Fruit fly (Drosophila melanogaster) whole organism, embryonic: ENCODE data around the gene GluProRS.

Experiments used
- Abd-B ChIP-seq: fragments of 200-800 bp; sonication (Bioruptor generic); optimal IDR thresholded peaks from 2 replicates; lab custom pipeline; 2018; ENCODE audit warnings: missing biosample characterization, mild to moderate bottlenecking, missing genetic modification characterization, moderate library complexity
- Aef1 ChIP-seq: fragments of 200-800 bp; sonication (Bioruptor generic); IDR thresholded peaks from 3 replicates; pipeline ENCODE4 v1.3.6; 2022; ENCODE audit warnings: missing biosample characterization, missing genetic modification characterization
- Atf3 ChIP-seq: fragments of 200-800 bp; sonication (Bioruptor generic); optimal IDR thresholded peaks from 3 replicates; lab custom pipeline; 2016; ENCODE audit warnings: missing biosample characterization, missing genetic modification characterization
- Bdp1 ChIP-seq: fragments of 200-800 bp; sonication (Bioruptor generic); optimal IDR thresholded peaks from 3 replicates; lab custom pipeline; 2016; ENCODE audit warnings: missing biosample characterization, missing genetic modification characterization
- Bteb2 ChIP-seq: fragments of 200-800 bp; sonication (Bioruptor generic); optimal IDR thresholded peaks from 2 replicates; lab custom pipeline; 2016; ENCODE audit warnings: missing biosample characterization, missing genetic modification characterization
- CG11093 ChIP-seq: fragments of 200-800 bp; sonication (Bioruptor generic); IDR thresholded peaks from 3 replicates; pipeline ENCODE4 v1.3.6; 2022; ENCODE audit warnings: missing biosample characterization, missing genetic modification characterization
- CG11456 ChIP-seq: fragments of 200-800 bp; sonication (Bioruptor generic); IDR thresholded peaks from 3 replicates; pipeline ENCODE4 v1.3.6; 2022; ENCODE audit warnings: missing biosample characterization, missing genetic modification characterization
- CG11695 ChIP-seq: fragments of 200-800 bp; sonication (Bioruptor generic); IDR thresholded peaks from 3 replicates; pipeline ENCODE4 v1.3.6; 2022; ENCODE audit warnings: missing biosample characterization, missing genetic modification characterization
- CG11696 ChIP-seq: fragments of 200-800 bp; sonication (Bioruptor generic); IDR thresholded peaks from 2 replicates; pipeline ENCODE4 v1.3.6; 2022; ENCODE audit warnings: missing biosample characterization, missing genetic modification characterization
- CG12659 ChIP-seq: fragments of 200-800 bp; sonication (Bioruptor generic); optimal IDR thresholded peaks from 3 replicates; lab custom pipeline; 2017; ENCODE audit warnings: mild to moderate bottlenecking, missing biosample characterization, missing genetic modification reagents, missing genetic modification characterization
- CG13287 ChIP-seq: fragments of 200-800 bp; sonication (Bioruptor generic); IDR thresholded peaks from 2 replicates; pipeline ENCODE4 v1.3.6; 2022; ENCODE audit warnings: missing biosample characterization, missing genetic modification characterization; ENCODE audit not compliant: partially characterized antibody
- CG14014 ChIP-seq: fragments of 200-800 bp; sonication (Bioruptor generic); IDR thresholded peaks from 2 replicates; pipeline ENCODE4 v1.3.6; 2022; ENCODE audit warnings: missing biosample characterization, missing genetic modification characterization
- CG1603 ChIP-seq: fragments of 200-800 bp; sonication (Bioruptor generic); optimal IDR thresholded peaks from 2 replicates; lab custom pipeline; 2019; ENCODE audit warnings: missing biosample characterization, mild to moderate bottlenecking, missing genetic modification characterization, moderate library complexity
- CG18476 ChIP-seq: fragments of 200-800 bp; sonication (Bioruptor generic); optimal IDR thresholded peaks from 2 replicates; lab custom pipeline; 2016; ENCODE audit warnings: missing biosample characterization, mild to moderate bottlenecking, missing genetic modification characterization
- CG18764 ChIP-seq: fragments of 200-800 bp; sonication (Bioruptor generic); optimal IDR thresholded peaks from 3 replicates; lab custom pipeline; 2016; ENCODE audit warnings: missing biosample characterization, missing genetic modification characterization
- CG2120 ChIP-seq: fragments of 200-800 bp; sonication (Bioruptor generic); optimal IDR thresholded peaks from 3 replicates; lab custom pipeline; 2016; ENCODE audit warnings: missing biosample characterization, missing genetic modification characterization
- CG31441 ChIP-seq: fragments of 200-800 bp; sonication (Bioruptor generic); IDR thresholded peaks from 2 replicates; pipeline ENCODE4 v1.3.6; 2022; ENCODE audit warnings: missing biosample characterization, missing genetic modification characterization
- CG33213 ChIP-seq: fragments of 200-800 bp; sonication (Bioruptor generic); optimal IDR thresholded peaks from 3 replicates; lab custom pipeline; 2016; ENCODE audit warnings: missing biosample characterization, missing genetic modification characterization
- CG3847 ChIP-seq: fragments of 200-800 bp; sonication (Bioruptor generic); IDR thresholded peaks from 2 replicates; pipeline ENCODE4 v1.3.6; 2022; ENCODE audit warnings: missing biosample characterization, missing genetic modification characterization
- CG4404 ChIP-seq: fragments of 200-800 bp; sonication (Bioruptor generic); IDR thresholded peaks from 2 replicates; pipeline ENCODE4 v1.3.6; 2022; ENCODE audit warnings: missing biosample characterization, missing genetic modification characterization
- CG6765 ChIP-seq: fragments of 200-800 bp; sonication (Bioruptor generic); optimal IDR thresholded peaks from 3 replicates; lab custom pipeline; 2017; ENCODE audit warnings: missing biosample characterization, mild to moderate bottlenecking, missing genetic modification characterization
- CG7372 ChIP-seq: fragments of 200-800 bp; sonication (Bioruptor generic); IDR thresholded peaks from 2 replicates; pipeline ENCODE4 v1.3.6; 2022; ENCODE audit warnings: missing biosample characterization, missing genetic modification characterization
- Chrac-16 ChIP-seq: fragments of 200-800 bp; sonication (Bioruptor generic); optimal IDR thresholded peaks from 3 replicates; lab custom pipeline; 2016; ENCODE audit warnings: missing biosample characterization, missing genetic modification characterization
- Dek ChIP-seq: fragments of 200-800 bp; sonication (Bioruptor generic); optimal IDR thresholded peaks from 3 replicates; lab custom pipeline; 2019; ENCODE audit warnings: missing biosample characterization, mild to moderate bottlenecking, missing genetic modification characterization, moderate library complexity
- Dip3 ChIP-seq: fragments of 200-800 bp; sonication (Bioruptor generic); optimal IDR thresholded peaks from 3 replicates; lab custom pipeline; 2016; ENCODE audit warnings: missing biosample characterization, missing genetic modification characterization
- Fer1 ChIP-seq: fragments of 200-800 bp; sonication (Bioruptor generic); optimal IDR thresholded peaks from 2 replicates; lab custom pipeline; 2017; ENCODE audit warnings: missing biosample characterization, mild to moderate bottlenecking, missing genetic modification characterization
- Gug ChIP-seq: fragments of 200-800 bp; sonication (Bioruptor generic); IDR thresholded peaks from 4 replicates; pipeline ENCODE4 v1.3.6; 2022; ENCODE audit warnings: missing biosample characterization, missing genetic modification characterization
- HLH3B ChIP-seq: fragments of 200-800 bp; sonication (Bioruptor generic); IDR thresholded peaks from 2 replicates; pipeline ENCODE4 v1.3.6; 2022; ENCODE audit warnings: missing biosample characterization, missing genetic modification characterization
- HmgZ ChIP-seq: fragments of 200-800 bp; sonication (Bioruptor generic); optimal IDR thresholded peaks from 2 replicates; lab custom pipeline; 2018; ENCODE audit warnings: missing biosample characterization, mild to moderate bottlenecking, missing genetic modification characterization
- Med ChIP-seq: fragments of 200-800 bp; sonication (Bioruptor generic); peaks from one replicate; lab custom pipeline; 2016; ENCODE audit warnings: missing biosample characterization, missing genetic modification characterization, mild to moderate bottlenecking, inconsistent platforms, moderate library complexity
- NC2α ChIP-seq: fragments of 200-800 bp; sonication (Bioruptor generic); optimal IDR thresholded peaks from 2 replicates; lab custom pipeline; 2016; ENCODE audit warnings: missing biosample characterization, missing genetic modification characterization
- Oaz ChIP-seq: fragments of 200-800 bp; sonication (Bioruptor generic); IDR thresholded peaks from 2 replicates; pipeline ENCODE4 v1.3.6; 2022; ENCODE audit warnings: missing biosample characterization, missing genetic modification characterization
- Sry-δ ChIP-seq: fragments of 200-800 bp; sonication (Bioruptor generic); optimal IDR thresholded peaks from 2 replicates; lab custom pipeline; 2016; ENCODE audit warnings: missing biosample characterization, missing genetic modification characterization
- ato ChIP-seq: fragments of 200-800 bp; sonication (Bioruptor generic); IDR thresholded peaks from 2 replicates; pipeline ENCODE4 v1.3.6; 2022; ENCODE audit warnings: missing biosample characterization, missing genetic modification characterization; ENCODE audit not compliant: partially characterized antibody
- bowl ChIP-seq: fragments of 200-800 bp; sonication (Bioruptor generic); IDR thresholded peaks from 2 replicates; pipeline ENCODE4 v1.3.6; 2022; ENCODE audit warnings: missing biosample characterization, missing genetic modification characterization
- chinmo ChIP-seq: fragments of 200-800 bp; sonication (Bioruptor generic); IDR thresholded peaks from 4 replicates; pipeline ENCODE4 v1.3.6; 2022; ENCODE audit warnings: missing biosample characterization, missing genetic modification characterization; ENCODE audit not compliant: partially characterized antibody
- cwo ChIP-seq: fragments of 200-800 bp; sonication (Bioruptor generic); optimal IDR thresholded peaks from 3 replicates; lab custom pipeline; 2017; ENCODE audit warnings: missing biosample characterization, missing genetic modification characterization, mild to moderate bottlenecking, moderate library complexity, missing genetic modification reagents
- fd64A ChIP-seq: fragments of 200-800 bp; sonication (Bioruptor generic); optimal IDR thresholded peaks from 3 replicates; lab custom pipeline; 2018; ENCODE audit warnings: missing biosample characterization, mild to moderate bottlenecking, missing genetic modification characterization
- gsb ChIP-seq: fragments of 200-800 bp; sonication (Bioruptor generic); IDR thresholded peaks from 2 replicates; pipeline ENCODE4 v1.3.6; 2022; ENCODE audit warnings: missing biosample characterization, missing genetic modification characterization
- insv ChIP-seq, 2 experiments: fragments of 200-800 bp; sonication (Bioruptor generic); optimal IDR thresholded peaks; 3 replicates each; lab custom pipeline; 2016 to 2018; ENCODE audit warnings: missing biosample characterization in 2 of 2, missing genetic modification characterization in 2 of 2
- ken ChIP-seq: fragments of 200-800 bp; sonication (Bioruptor generic); IDR thresholded peaks from 3 replicates; pipeline ENCODE4 v1.3.6; 2022; ENCODE audit warnings: missing biosample characterization, missing genetic modification characterization
- pho ChIP-seq: fragments of 200-800 bp; sonication (Bioruptor generic); optimal IDR thresholded peaks from 2 replicates; lab custom pipeline; 2016; ENCODE audit warnings: missing biosample characterization, missing genetic modification characterization
- pros ChIP-seq: fragments of 200-800 bp; sonication (Bioruptor generic); optimal IDR thresholded peaks from 3 replicates; lab custom pipeline; 2019; ENCODE audit warnings: missing biosample characterization, mild to moderate bottlenecking, missing genetic modification characterization, moderate library complexity
- pzg ChIP-seq: fragments of 200-800 bp; sonication (Bioruptor generic); optimal IDR thresholded peaks from 3 replicates; lab custom pipeline; 2018; ENCODE audit warnings: missing biosample characterization, mild to moderate bottlenecking, missing genetic modification characterization, moderate library complexity
- ranshi ChIP-seq: fragments of 200-800 bp; sonication (Bioruptor generic); IDR thresholded peaks from 2 replicates; pipeline ENCODE4 v1.3.6; 2022; ENCODE audit warnings: missing biosample characterization, missing genetic modification characterization
- row ChIP-seq: fragments of 200-800 bp; sonication (Bioruptor generic); IDR thresholded peaks from 3 replicates; pipeline ENCODE4 v1.3.6; 2022; ENCODE audit warnings: missing biosample characterization, missing genetic modification characterization
- slbo ChIP-seq: fragments of 200-800 bp; sonication (Bioruptor generic); IDR thresholded peaks from 2 replicates; pipeline ENCODE4 v1.3.6; 2022; ENCODE audit warnings: missing biosample characterization, missing genetic modification characterization
- so ChIP-seq: fragments of 200-800 bp; sonication (Bioruptor generic); IDR thresholded peaks from 3 replicates; pipeline ENCODE4 v1.3.6; 2022; ENCODE audit warnings: missing biosample characterization, missing genetic modification characterization
- sob ChIP-seq: fragments of 200-800 bp; sonication (Bioruptor generic); IDR thresholded peaks from 2 replicates; pipeline ENCODE4 v1.3.6; 2022; ENCODE audit warnings: missing biosample characterization, missing genetic modification characterization
- sqz ChIP-seq: fragments of 200-800 bp; sonication (Bioruptor generic); optimal IDR thresholded peaks from 3 replicates; lab custom pipeline; 2018; ENCODE audit warnings: missing biosample characterization, mild to moderate bottlenecking, missing genetic modification characterization
- stc ChIP-seq: fragments of 200-800 bp; sonication (Bioruptor generic); IDR thresholded peaks from 2 replicates; pipeline ENCODE4 v1.3.6; 2022; ENCODE audit warnings: missing biosample characterization, missing genetic modification characterization
- unc-4 ChIP-seq: fragments of 200-800 bp; sonication (Bioruptor generic); IDR thresholded peaks from 2 replicates; pipeline ENCODE4 v1.3.6; 2022; ENCODE audit warnings: missing biosample characterization, missing genetic modification characterization; ENCODE audit not compliant: partially characterized antibody
- vvl ChIP-seq: fragments of 200-800 bp; sonication (Bioruptor generic); IDR thresholded peaks from 2 replicates; pipeline ENCODE4 v1.3.6; 2022; ENCODE audit warnings: missing biosample characterization, missing genetic modification characterization

GluProRS gene

dm6 chr3R:23915042-23915428 is 43.2 kb downstream of the GluProRS start (continued):
- TF ChIP-seq ranshi (GFP tag; lab: Robert Waterston, UW) (peak; percentile 38; the same call in 1 of the 2 replicates), ato (no peak), Chrac-16 (no peak), Dip3 (GFP tag; lab: Kevin White, UChicago) (peak; percentile 18), slbo (peak; percentile 34; the same call in 1 of the 2 replicates), CG7372 (GFP tag; lab: Robert Waterston, UW) (no peak), so (peak; percentile 60; the same call in 1 of the 3 replicates), Sry-δ (no peak), fd64A (GFP tag; lab: Kevin White, UChicago) (no peak), CG4404 (GFP tag; lab: Robert Waterston, UW) (no peak), CG33213 (no peak), CG31441 (GFP tag; lab: Robert Waterston, UW) (no peak), gsb (no peak), Aef1 (0 out of 3 replicates have a peak, but pooled peaks have one; percentile 24), Abd-B (GFP tag; lab: Kevin White, UChicago) (no peak), CG2120 (GFP tag; lab: Kevin White, UChicago) (peak; percentile 50), HLH3B (GFP tag; lab: Robert Waterston, UW) (peak; percentile 37; the same call in 1 of the 2 replicates), unc-4 (GFP tag; lab: Robert Waterston, UW) (no peak), sob (GFP tag; lab: Robert Waterston, UW) (peak; percentile 60; the same call in 1 of the 2 replicates), row (peak; percentile 52; the same call in 2 of the 3 replicates), CG11456 (0 out of 3 replicates have a peak, but pooled peaks have one; percentile 33), chinmo (GFP tag; lab: Robert Waterston, UW) (no peak), CG6765 (no peak), ken (GFP tag; lab: Robert Waterston, UW) (no peak), CG18764 (GFP tag; lab: Kevin White, UChicago) (no peak), pho (GFP tag; lab: Kevin White, UChicago) (no peak), CG12659 (no peak), CG14014 (peak; percentile 71), CG1603 (tag; lab: Kevin White, UChicago) (peak; percentile 58), pzg (GFP tag; lab: Kevin White, UChicago) (no peak), NC2α (GFP tag; lab: Kevin White, UChicago) (no peak), bowl (GFP tag; lab: Robert Waterston, UW) (no peak), Gug (GFP tag; lab: Robert Waterston, UW) (no peak), CG18476 (GFP tag; lab: Kevin White, UChicago) (peak; percentile 3), Bdp1 (no peak), CG3847 (GFP tag; lab: Robert Waterston, UW) (no peak), CG11696 (GFP tag; lab: Robert Waterston, UW) (no peak), Dek (tag; lab: Kevin White, UChicago) (peak; percentile 2), Fer1 (GFP tag; lab: Kevin White, UChicago) (peak; percentile 57), stc (GFP tag; lab: Robert Waterston, UW) (no peak)
- TF ChIP-seq, all 482 proteins: peak for 110

dm6 chr3R:23914415-23915041 is 43.7 kb downstream of the GluProRS start:
- no peak for TF ChIP-seq Oaz (GFP tag; lab: Robert Waterston, UW)
- TF ChIP-seq CG13287 (GFP tag; lab: Robert Waterston, UW) = 0 out of 2 replicates have a peak, but pooled peaks have one; percentile 8
- no peak for TF ChIP-seq CG11093 (GFP tag; lab: Robert Waterston, UW)
- no peak for TF ChIP-seq Bteb2 (GFP tag; lab: Kevin White, UChicago)
- TF ChIP-seq Med = peak; percentile 44
- TF ChIP-seq cwo (GFP tag; lab: Kevin White, UChicago) = peak; percentile 56
- 0 out of 3 replicates have a peak, but pooled peaks have one; percentile 14 for TF ChIP-seq CG11695
- no peak for TF ChIP-seq insv (GFP tag; optimal IDR thresholded peaks at IDR 0.05; lab: Kevin White, UChicago)
- peak; percentile 65 for TF ChIP-seq sqz (GFP tag; lab: Kevin White, UChicago)
- TF ChIP-seq Atf3 = no peak
- no peak for TF ChIP-seq HmgZ (tag; lab: Kevin White, UChicago)
- peak; percentile 67; the same call in 1 of the 2 replicates for TF ChIP-seq vvl (GFP tag; lab: Robert Waterston, UW)
- TF ChIP-seq pros (GFP tag; lab: Kevin White, UChicago) = peak; percentile 18
